Worm (Caenorhabditis elegans) whole organism, mixed stage, embryonic: ENCODE data around the gene F46F5.15.

Source experiments
- M03D4.4 ChIP-seq: sonication (generic microtip); optimal IDR thresholded peaks from 2 replicates; lab custom pipeline; 2017; ENCODE audit warnings: mild to moderate bottlenecking, missing genetic modification characterization, missing compliant biosample characterization
- bed-3 ChIP-seq: fragments of 200-800 bp; sonication (Bioruptor generic); optimal IDR thresholded peaks from 3 replicates; lab custom pipeline; 2018; ENCODE audit warnings: mild to moderate bottlenecking, missing genetic modification characterization, moderate library complexity, missing compliant biosample characterization
- blmp-1 ChIP-seq: fragments of 150-350 bp; optimal IDR thresholded peaks from 2 replicates; lab custom pipeline; 2014; ENCODE audit warnings: missing biosample characterization, missing genetic modification characterization
- ceh-39 ChIP-seq: fragments of 150-350 bp; optimal IDR thresholded peaks from 2 replicates; lab custom pipeline; 2014; ENCODE audit warnings: missing biosample characterization, missing genetic modification characterization
- ceh-43 ChIP-seq: fragments of 200-800 bp; sonication (Bioruptor generic); optimal IDR thresholded peaks from 2 replicates; lab custom pipeline; 2018; ENCODE audit warnings: mild to moderate bottlenecking, missing genetic modification characterization, moderate library complexity, missing compliant biosample characterization
- ceh-83 ChIP-seq: fragments of 200-800 bp; sonication (Bioruptor generic); optimal IDR thresholded peaks from 2 replicates; lab custom pipeline; 2018; ENCODE audit warnings: mild to moderate bottlenecking, missing genetic modification characterization, missing compliant biosample characterization
- ces-1 ChIP-seq: fragments of 150-350 bp; optimal IDR thresholded peaks from 2 replicates; lab custom pipeline; 2014; ENCODE audit warnings: missing biosample characterization, missing genetic modification reagents, missing genetic modification characterization
- cnd-1 ChIP-seq: fragments of 200-800 bp; sonication (Bioruptor generic); optimal IDR thresholded peaks from 2 replicates; lab custom pipeline; 2018; ENCODE audit warnings: mild to moderate bottlenecking, missing genetic modification characterization, missing compliant biosample characterization
- drap-1 ChIP-seq: fragments of 200-800 bp; sonication (Bioruptor generic); optimal IDR thresholded peaks from 3 replicates; lab custom pipeline; 2018; ENCODE audit warnings: mild to moderate bottlenecking, missing genetic modification characterization, missing compliant biosample characterization
- elt-1 ChIP-seq: sonication (generic microtip); optimal IDR thresholded peaks from 2 replicates; lab custom pipeline; 2017; ENCODE audit warnings: missing genetic modification characterization, mild to moderate bottlenecking, missing compliant biosample characterization, antibody characterized with exemption, moderate library complexity, borderline replicate concordance; ENCODE audit not compliant: insufficient read depth
- elt-3 ChIP-seq: fragments of 150-350 bp; optimal IDR thresholded peaks from 2 replicates; lab custom pipeline; 2014; ENCODE audit warnings: missing biosample characterization, missing genetic modification characterization
- flh-1 ChIP-seq: fragments of 200-800 bp; sonication (Bioruptor generic); optimal IDR thresholded peaks from 2 replicates; lab custom pipeline; 2018; ENCODE audit warnings: mild to moderate bottlenecking, missing genetic modification characterization, moderate library complexity, missing compliant biosample characterization
- ham-2 ChIP-seq: fragments of 200-800 bp; sonication (Bioruptor generic); optimal IDR thresholded peaks from 2 replicates; lab custom pipeline; 2018; ENCODE audit warnings: mild to moderate bottlenecking, missing genetic modification characterization, missing compliant biosample characterization
- hlh-1 ChIP-seq: fragments of 150-350 bp; optimal IDR thresholded peaks from 2 replicates; lab custom pipeline; 2014; ENCODE audit warnings: missing biosample characterization, missing genetic modification reagents, missing genetic modification characterization
- lin-13 ChIP-seq: fragments of 150-350 bp; optimal IDR thresholded peaks from 2 replicates; lab custom pipeline; 2014; ENCODE audit warnings: missing biosample characterization, missing genetic modification characterization
- lin-32 ChIP-seq: fragments of 200-800 bp; sonication (Bioruptor generic); optimal IDR thresholded peaks from 2 replicates; lab custom pipeline; 2018; ENCODE audit warnings: mild to moderate bottlenecking, missing genetic modification characterization, missing compliant biosample characterization
- lsy-2 ChIP-seq: fragments of 150-350 bp; optimal IDR thresholded peaks from 2 replicates; lab custom pipeline; 2014; ENCODE audit warnings: missing biosample characterization, missing genetic modification characterization
- mab-5 ChIP-seq: fragments of 150-350 bp; optimal IDR thresholded peaks from 2 replicates; lab custom pipeline; 2014; ENCODE audit warnings: missing biosample characterization, missing genetic modification characterization
- mep-1 ChIP-seq: fragments of 150-350 bp; optimal IDR thresholded peaks from 2 replicates; lab custom pipeline; 2017; ENCODE audit warnings: missing biosample characterization, missing genetic modification reagents, missing genetic modification characterization, inconsistent platforms
- mls-2 ChIP-seq: sonication (generic microtip); optimal IDR thresholded peaks from 2 replicates; lab custom pipeline; 2016; ENCODE audit warnings: mild to moderate bottlenecking, missing genetic modification characterization, moderate library complexity, missing compliant biosample characterization
- nhr-12 ChIP-seq: fragments of 150-350 bp; optimal IDR thresholded peaks from 2 replicates; lab custom pipeline; 2014; ENCODE audit warnings: missing biosample characterization, missing genetic modification characterization
- nhr-237 ChIP-seq: fragments of 150-350 bp; optimal IDR thresholded peaks from 2 replicates; lab custom pipeline; 2014; ENCODE audit warnings: missing biosample characterization, missing genetic modification characterization
- nhr-28 ChIP-seq: fragments of 150-350 bp; optimal IDR thresholded peaks from 2 replicates; lab custom pipeline; 2014; ENCODE audit warnings: missing biosample characterization, missing genetic modification characterization
- nhr-76 ChIP-seq: sonication (generic microtip); optimal IDR thresholded peaks from 2 replicates; lab custom pipeline; 2017; ENCODE audit warnings: missing biosample characterization, missing genetic modification characterization
- pha-4 ChIP-seq: fragments of 150-350 bp; optimal IDR thresholded peaks from 2 replicates; lab custom pipeline; 2018; ENCODE audit warnings: missing biosample characterization, missing genetic modification reagents, missing genetic modification characterization
- sem-2 ChIP-seq: fragments of 200-800 bp; sonication (Bioruptor generic); optimal IDR thresholded peaks from 2 replicates; lab custom pipeline; 2018; ENCODE audit warnings: mild to moderate bottlenecking, missing genetic modification characterization, missing compliant biosample characterization
- snpc-4 ChIP-seq: fragments of 150-350 bp; optimal IDR thresholded peaks from 2 replicates; lab custom pipeline; 2014; ENCODE audit warnings: missing biosample characterization, missing genetic modification characterization
- sptf-1 ChIP-seq: sonication (generic microtip); optimal IDR thresholded peaks from 2 replicates; lab custom pipeline; 2017; ENCODE audit warnings: mild to moderate bottlenecking, missing genetic modification characterization, moderate library complexity, missing compliant biosample characterization
- tbx-8 ChIP-seq: fragments of 200-800 bp; sonication (Bioruptor generic); optimal IDR thresholded peaks from 2 replicates; lab custom pipeline; 2018; ENCODE audit warnings: mild to moderate bottlenecking, missing genetic modification characterization, moderate library complexity, missing compliant biosample characterization
- unc-120 ChIP-seq: sonication (generic microtip); optimal IDR thresholded peaks from 2 replicates; lab custom pipeline; 2017; ENCODE audit warnings: missing genetic modification characterization, missing compliant biosample characterization; ENCODE audit not compliant: poor library complexity, severe bottlenecking
- unc-62 ChIP-seq: fragments of 150-350 bp; optimal IDR thresholded peaks from 2 replicates; lab custom pipeline; 2014; ENCODE audit warnings: missing biosample characterization, missing genetic modification reagents, missing genetic modification characterization
- zip-8 ChIP-seq: fragments of 150-350 bp; optimal IDR thresholded peaks from 2 replicates; lab custom pipeline; 2014; ENCODE audit warnings: missing biosample characterization, missing genetic modification characterization

F46F5.15 gene

ce11 chrII:754971-755370 lies 33.3 kb upstream of the F46F5.15 start:
- TF ChIP-seq cnd-1 (tag; lab: Kevin White, UChicago) (no peak), elt-1 (tag; lab: Kevin White, UChicago) (no peak), ces-1 (no peak), elt-3 (tag; lab: Kevin White, UChicago) (no peak), hlh-1 (tag; lab: Kevin White, UChicago) (no peak), drap-1 (GFP tag; lab: Kevin White, UChicago) (no peak), sptf-1 (tag; lab: Kevin White, UChicago) (no peak), mab-5 (tag; lab: Kevin White, UChicago) (no peak), ceh-39 (tag; lab: Kevin White, UChicago) (no peak), flh-1 (GFP tag; lab: Kevin White, UChicago) (no peak)

- TF ChIP-seq pha-4 (tag; lab: Kevin White, UChicago) (no peak), ceh-43 (GFP tag; lab: Kevin White, UChicago) (no peak), tbx-8 (no peak), ces-1 (no peak), M03D4.4 (no peak), ham-2 (no peak), unc-62 (GFP tag; lab: Kevin White, UChicago) (no peak), zip-8 (tag; lab: Kevin White, UChicago) (no peak), ceh-83 (GFP tag; lab: Kevin White, UChicago) (no peak), drap-1 (GFP tag; lab: Kevin White, UChicago) (no peak), mls-2 (tag; lab: Kevin White, UChicago) (no peak), nhr-237 (tag; lab: Kevin White, UChicago) (no peak), mep-1 (tag; lab: Kevin White, UChicago) (no peak), nhr-28 (no peak), blmp-1 (tag; lab: Kevin White, UChicago) (no peak), lsy-2 (tag; lab: Kevin White, UChicago) (no peak), elt-3 (tag; lab: Kevin White, UChicago) (no peak), snpc-4 (tag; lab: Kevin White, UChicago) (no peak), sem-2 (GFP tag; lab: Kevin White, UChicago) (no peak), nhr-12 (tag; lab: Kevin White, UChicago) (no peak)
These were observed 32.1 kb upstream of the F46F5.15 start for ce11 chrII:756161-756560.

- TF ChIP-seq lin-13 (tag; lab: Kevin White, UChicago) (no peak), blmp-1 (tag; lab: Kevin White, UChicago) (no peak), cnd-1 (tag; lab: Kevin White, UChicago) (no peak), bed-3 (GFP tag; lab: Kevin White, UChicago) (no peak), ceh-39 (tag; lab: Kevin White, UChicago) (no peak), ceh-43 (GFP tag; lab: Kevin White, UChicago) (no peak), lin-32 (no peak), sptf-1 (tag; lab: Kevin White, UChicago) (no peak), ceh-83 (GFP tag; lab: Kevin White, UChicago) (no peak), unc-120 (tag; lab: Kevin White, UChicago) (no peak), mab-5 (tag; lab: Kevin White, UChicago) (no peak), hlh-1 (tag; lab: Kevin White, UChicago) (no peak), nhr-76 (tag; lab: Kevin White, UChicago) (no peak), ham-2 (no peak), pha-4 (tag; lab: Kevin White, UChicago) (no peak), nhr-28 (no peak), M03D4.4 (no peak), unc-62 (GFP tag; lab: Kevin White, UChicago) (no peak), nhr-12 (tag; lab: Kevin White, UChicago) (no peak)
These were observed 31.0 kb upstream of the F46F5.15 start for ce11 chrII:757224-757623.

ce11 chrII:759788-760187 lies 28.5 kb upstream of the F46F5.15 start:
- TF ChIP-seq lsy-2 (tag; lab: Kevin White, UChicago) = no peak
- peak; percentile 67 for TF ChIP-seq ces-1
- no peak for TF ChIP-seq cnd-1 (tag; lab: Kevin White, UChicago)
- TF ChIP-seq pha-4 (tag; lab: Kevin White, UChicago) = no peak
- TF ChIP-seq mep-1 (tag; lab: Kevin White, UChicago) = peak; percentile 25
- TF ChIP-seq, all 35 proteins: peak for 2
